Worm (Caenorhabditis elegans) whole organism, L1 larva: Measurements from ENCODE around the gene W10G6.1.
A peak's percentile ranks its signal among the peaks of the same experiment; 100 is the strongest.

Experiments used
- ceh-82 ChIP-seq, 3 experiments: fragments of 150-350 bp in 1 of 3; sonication (generic microtip) in 2 of 3; optimal IDR thresholded peaks; 2 replicates each; lab custom pipeline; 2014 to 2017; ENCODE audit warnings: missing biosample characterization in 3 of 3, missing genetic modification characterization in 3 of 3
- elt-2 ChIP-seq: sonication (generic microtip); optimal IDR thresholded peaks from 2 replicates; lab custom pipeline; 2016; ENCODE audit warnings: missing genetic modification characterization, mild to moderate bottlenecking, inconsistent platforms, missing compliant biosample characterization, missing genetic modification reagents
- jun-1 ChIP-seq: fragments of 150-350 bp; optimal IDR thresholded peaks from 2 replicates; lab custom pipeline; 2014; ENCODE audit warnings: missing biosample characterization, missing genetic modification reagents, missing genetic modification characterization
- lin-13 ChIP-seq: fragments of 150-350 bp; optimal IDR thresholded peaks from 2 replicates; lab custom pipeline; 2014; ENCODE audit warnings: missing biosample characterization, missing genetic modification reagents, missing genetic modification characterization
- lin-39 ChIP-seq: fragments of 150-350 bp; optimal IDR thresholded peaks from 2 replicates; lab custom pipeline; 2014; ENCODE audit warnings: missing biosample characterization, missing genetic modification reagents, missing genetic modification characterization
- nhr-237 ChIP-seq: fragments of 150-350 bp; optimal IDR thresholded peaks from 2 replicates; lab custom pipeline; 2014; ENCODE audit warnings: missing biosample characterization, missing genetic modification characterization
- pqm-1 ChIP-seq: sonication (generic microtip); optimal IDR thresholded peaks from 3 replicates; lab custom pipeline; 2017; ENCODE audit warnings: missing biosample characterization, missing genetic modification characterization

ce11 chrX:16218306-16218705, 26.7 kb upstream of the W10G6.1 start:
- no peak for TF ChIP-seq pqm-1 (tag; lab: Kevin White, UChicago)
- TF ChIP-seq ceh-82 (tag; optimal IDR thresholded peaks at IDR 0.05; lab: Kevin White, UChicago): peak in 2 of 3 experiments; percentile 39 to 41
- TF ChIP-seq lin-39 (tag; lab: Kevin White, UChicago): no peak
- TF ChIP-seq lin-13 (GFP tag; lab: Kevin White, UChicago): no peak
- TF ChIP-seq jun-1: no peak
- no peak for TF ChIP-seq elt-2
- no peak for TF ChIP-seq nhr-237 (tag; lab: Kevin White, UChicago)
